Worm (Caenorhabditis elegans): Measurements from ENCODE around the gene csq-1.

csq-1 gene

DNA sequence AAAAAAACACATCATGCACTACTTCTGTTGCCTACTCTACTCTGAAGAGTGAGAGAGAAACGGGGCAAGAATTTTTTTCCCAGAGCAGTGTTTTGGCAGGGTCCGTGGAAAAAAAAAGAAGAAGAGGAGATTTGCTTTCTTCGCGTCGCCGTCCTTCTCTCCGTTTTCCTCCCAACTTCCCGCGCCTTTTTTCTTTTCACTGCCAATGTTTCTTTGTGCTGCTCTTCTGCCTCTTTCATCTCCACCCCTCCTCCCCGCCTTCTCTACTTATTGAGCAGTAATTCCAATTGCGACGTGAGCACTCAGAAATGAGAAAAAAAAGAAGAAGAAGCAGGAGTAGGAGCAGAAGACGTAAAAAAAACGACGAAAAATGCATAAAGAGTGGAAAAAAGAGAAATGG, 44.7 kb upstream of the csq-1 start (continued):
- TF ChIP-seq F22D6.2 (tag; optimal IDR thresholded peaks at IDR 0.05), result no peak
- no peak for TF ChIP-seq snpc-3.4 (tag; optimal IDR thresholded peaks at IDR 0.05)
- no peak for TF ChIP-seq madf-8 (GFP tag; conservative IDR thresholded peaks at IDR 0.05)
- peak; percentile 57 for TF ChIP-seq egrh-3 (GFP tag; IDR thresholded peaks at IDR 0.05)
- no peak for TF ChIP-seq hlh-12 (tag; optimal IDR thresholded peaks at IDR 0.05)
- TF ChIP-seq snpc-1.3 (tag; optimal IDR thresholded peaks at IDR 0.05; ENCODE audit: insufficient read depth), result no peak
- no peak for TF ChIP-seq ccch-3 (GFP tag; optimal IDR thresholded peaks at IDR 0.05)
- TF ChIP-seq bed-1 (GFP tag; IDR thresholded peaks at IDR 0.05), result no peak
- TF ChIP-seq K12H6.12 (tag; optimal IDR thresholded peaks at IDR 0.05), result peak; percentile 49
- no peak for TF ChIP-seq mes-4 (tag; optimal IDR thresholded peaks at IDR 0.05)
- TF ChIP-seq pbrm-1 (GFP tag; IDR thresholded peaks at IDR 0.05), result no peak

- TF ChIP-seq mxl-1 (tag; optimal IDR thresholded peaks at IDR 0.05), result no peak
- no peak for TF ChIP-seq lin-54 (GFP tag; optimal IDR thresholded peaks at IDR 0.05)
- TF ChIP-seq cebp-1 (GFP tag; IDR thresholded peaks at IDR 0.05), result no peak
- no peak for TF ChIP-seq cebp-1 (tag; optimal IDR thresholded peaks at IDR 0.05)
- no peak for TF ChIP-seq C17E4.6 (GFP tag; IDR thresholded peaks at IDR 0.05)
- no peak for TF ChIP-seq nhr-179 (tag; optimal IDR thresholded peaks at IDR 0.05)
- no peak for TF ChIP-seq ekl-4 (GFP tag; IDR thresholded peaks at IDR 0.05)
- TF ChIP-seq efl-1 (GFP tag; optimal IDR thresholded peaks at IDR 0.05), result no peak
- TF ChIP-seq snpc-4 (GFP tag; optimal IDR thresholded peaks at IDR 0.05), result no peak
- no peak for TF ChIP-seq snpc-4 (tag; optimal IDR thresholded peaks at IDR 0.05)
- no peak for TF ChIP-seq atf-7 (tag; optimal IDR thresholded peaks at IDR 0.05)
- TF ChIP-seq snpc-1.1 (tag; optimal IDR thresholded peaks at IDR 0.05; ENCODE audit: insufficient read depth), result no peak
- no peak for TF ChIP-seq dpl-1 (GFP tag; optimal IDR thresholded peaks at IDR 0.05)
- no peak for TF ChIP-seq aptf-2 (GFP tag; conservative IDR thresholded peaks at IDR 0.05)
- TF ChIP-seq lin-26 (GFP tag; IDR thresholded peaks at IDR 0.05), result no peak
- TF ChIP-seq egl-18 (GFP tag; IDR thresholded peaks at IDR 0.05), result no peak
- no peak for TF ChIP-seq attf-5 (GFP tag; optimal IDR thresholded peaks at IDR 0.05)
These were observed 39.3 kb upstream of the csq-1 start, which contains the start of gene F54E4.4 for ce11 chrX:14645392-14645791. Gene F54E4.4 (minus strand): TSS chrX:14645492.

ce11 chrX:14649224-14649623, 35.5 kb upstream of the csq-1 start:
- TF ChIP-seq hlh-26 (GFP tag; conservative IDR thresholded peaks at IDR 0.05) (no peak), lag-1 (GFP tag; IDR thresholded peaks at IDR 0.05) (no peak), F33H1.4 (GFP tag; IDR thresholded peaks at IDR 0.05) (no peak)

ce11 chrX:14652058-14652457, 32.6 kb upstream of the csq-1 start:
- no peak for TF ChIP-seq F10E7.11 (tag; optimal IDR thresholded peaks at IDR 0.05)
- TF ChIP-seq rcor-1 (GFP tag; IDR thresholded peaks at IDR 0.05), result no peak
- no peak for TF ChIP-seq ztf-6 (GFP tag; IDR thresholded peaks at IDR 0.05)
- TF ChIP-seq sdz-38 (tag; optimal IDR thresholded peaks at IDR 0.05), result no peak
- TF ChIP-seq Y67H2A.10 (GFP tag; conservative IDR thresholded peaks at IDR 0.05), result no peak
- no peak for TF ChIP-seq attf-3 (GFP tag; conservative IDR thresholded peaks at IDR 0.05)
- TF ChIP-seq K11D2.4 (GFP tag; IDR thresholded peaks at IDR 0.05), result no peak
- TF ChIP-seq let-526 (GFP tag; IDR thresholded peaks at IDR 0.05), result no peak
- TF ChIP-seq pbrm-1 (GFP tag; IDR thresholded peaks at IDR 0.05), result no peak
- no peak for TF ChIP-seq lsy-27 (tag; optimal IDR thresholded peaks at IDR 0.05; ENCODE audit: borderline replicate concordance, insufficient read depth)
- TF ChIP-seq madf-8 (GFP tag; conservative IDR thresholded peaks at IDR 0.05), result no peak
- no peak for TF ChIP-seq C06A6.2 (GFP tag; conservative IDR thresholded peaks at IDR 0.05)
- no peak for TF ChIP-seq tbx-9 (tag; optimal IDR thresholded peaks at IDR 0.05; ENCODE audit: borderline replicate concordance)
- TF ChIP-seq tbp1 (GFP tag; optimal IDR thresholded peaks at IDR 0.05), result no peak
- no peak for TF ChIP-seq nfyb-1 (GFP tag; IDR thresholded peaks at IDR 0.05)

Data from whole organism, young adult.